Fruit fly (Drosophila melanogaster): ENCODE measurements around the gene tacc.
A peak's percentile ranks its signal among the peaks of the same experiment; 100 is the strongest.

Gene tacc

DNA sequence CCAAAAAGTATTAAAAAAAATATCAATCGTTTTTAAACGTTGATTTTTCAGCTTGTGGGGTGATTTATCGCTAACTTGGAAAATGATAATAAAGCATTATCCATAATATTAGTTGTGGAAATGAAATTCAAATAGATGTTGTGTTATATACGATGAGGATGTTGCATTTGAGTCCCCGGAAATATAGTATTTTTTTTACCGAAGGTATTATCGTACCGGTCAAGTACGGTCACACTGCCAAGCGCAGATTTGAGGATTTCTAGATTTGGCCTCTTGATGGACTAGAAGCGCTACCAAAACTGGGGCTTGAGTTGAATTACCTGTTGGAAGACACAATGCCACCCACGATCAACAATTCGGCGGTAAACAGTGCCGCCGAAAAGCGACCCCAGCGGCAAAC lies 26.5 kb upstream of the tacc start (continued):
- TF ChIP-seq CG34224 (GFP tag; IDR thresholded peaks at IDR 0.05; ENCODE audit: partially characterized antibody), result no peak
- peak; percentile 54 for TF ChIP-seq Hsf (GFP tag; optimal IDR thresholded peaks at IDR 0.05)
- TF ChIP-seq CG17568 (GFP tag; optimal IDR thresholded peaks at IDR 0.05), result no peak
- TF ChIP-seq bbx (GFP tag; IDR thresholded peaks at IDR 0.05; ENCODE audit: partially characterized antibody), result no peak
- no peak for TF ChIP-seq C15 (GFP tag; IDR thresholded peaks at IDR 0.05)
- no peak for TF ChIP-seq toy (GFP tag; IDR thresholded peaks at IDR 0.05)
- TF ChIP-seq Mad (GFP tag; optimal IDR thresholded peaks at IDR 0.05), result no peak
- no peak for TF ChIP-seq Hr39 (optimal IDR thresholded peaks at IDR 0.05)
- no peak for TF ChIP-seq CG3726 (GFP tag; IDR thresholded peaks at IDR 0.05)
- TF ChIP-seq insv (GFP tag; optimal IDR thresholded peaks at IDR 0.05), result peak in 1 of 2 experiments; percentile 12
- TF ChIP-seq sob (GFP tag; IDR thresholded peaks at IDR 0.05), result no peak
- TF ChIP-seq luna (GFP tag; optimal IDR thresholded peaks at IDR 0.05), result no peak
- peak; percentile 43 for TF ChIP-seq CG17328 (GFP tag; IDR thresholded peaks at IDR 0.05)
- TF ChIP-seq MBD-R2 (GFP tag; IDR thresholded peaks at IDR 0.05), result peak; percentile 86
- TF ChIP-seq CG8388 (GFP tag; optimal IDR thresholded peaks at IDR 0.05), result peak; percentile 35
- 0 out of 2 replicates have a peak, but pooled peaks have one; percentile 22 for TF ChIP-seq CG11247 (GFP tag; IDR thresholded peaks at IDR 0.05)
- no peak for TF ChIP-seq CG15011 (GFP tag; optimal IDR thresholded peaks at IDR 0.05)
- 0 out of 2 replicates have a peak, but pooled peaks have one; percentile 5 for TF ChIP-seq H2.0 (GFP tag; IDR thresholded peaks at IDR 0.05)
- TF ChIP-seq zfh1 (GFP tag; IDR thresholded peaks at IDR 0.05), result peak; percentile 58; the same call in 1 of the 3 replicates
- TF ChIP-seq CG17612 (GFP tag; IDR thresholded peaks at IDR 0.05), result no peak
- no peak; the same call in 1 of the 2 replicates for TF ChIP-seq CG31441 (GFP tag; IDR thresholded peaks at IDR 0.05)
- TF ChIP-seq CG5180 (GFP tag; optimal IDR thresholded peaks at IDR 0.05), result no peak
- no peak for TF ChIP-seq Sox100B (GFP tag; optimal IDR thresholded peaks at IDR 0.05)
- TF ChIP-seq CG6272 (GFP tag; IDR thresholded peaks at IDR 0.05), result no peak
- TF ChIP-seq CG2678 (tag; optimal IDR thresholded peaks at IDR 0.05), result no peak
- no peak for TF ChIP-seq CG9727 (GFP tag; optimal IDR thresholded peaks at IDR 0.05)
- peak; percentile 15 for TF ChIP-seq CG18764 (GFP tag; optimal IDR thresholded peaks at IDR 0.05)
- TF ChIP-seq tgo (GFP tag; IDR thresholded peaks at IDR 0.05), result peak; percentile 41; the same call in 1 of the 3 replicates
- peak; percentile 40 for TF ChIP-seq BEAF-32 (GFP tag; optimal IDR thresholded peaks at IDR 0.05)
- no peak for TF ChIP-seq BtbVII (GFP tag; optimal IDR thresholded peaks at IDR 0.05)
- peak; percentile 25 for TF ChIP-seq HHEX (GFP tag; optimal IDR thresholded peaks at IDR 0.05)
- TF ChIP-seq Sry-δ (GFP tag; optimal IDR thresholded peaks at IDR 0.05), result peak; percentile 17
- no peak for TF ChIP-seq dm (GFP tag; optimal IDR thresholded peaks at IDR 0.05)
- no peak for TF ChIP-seq CG2199 (GFP tag; IDR thresholded peaks at IDR 0.05)
- peak; percentile 22; the same call in 1 of the 2 replicates for TF ChIP-seq CG10366 (GFP tag; IDR thresholded peaks at IDR 0.05)
- no peak for TF ChIP-seq zf30C (GFP tag; optimal IDR thresholded peaks at IDR 0.05)
- no peak for TF ChIP-seq da (GFP tag; optimal IDR thresholded peaks at IDR 0.05)
- no peak for TF ChIP-seq bigmax (GFP tag; optimal IDR thresholded peaks at IDR 0.05)
- TF ChIP-seq dan (GFP tag; IDR thresholded peaks at IDR 0.05), result no peak
- peak; percentile 27 for TF ChIP-seq Mes4 (GFP tag; optimal IDR thresholded peaks at IDR 0.05)
- no peak for TF ChIP-seq CG3838 (GFP tag; optimal IDR thresholded peaks at IDR 0.05)
- TF ChIP-seq Scr (GFP tag; IDR thresholded peaks at IDR 0.05; ENCODE audit: partially characterized antibody), result no peak
- TF ChIP-seq pan (optimal IDR thresholded peaks at IDR 0.05), result no peak
- TF ChIP-seq pan (GFP tag; optimal IDR thresholded peaks at IDR 0.05 in 1 of 2, IDR thresholded peaks at IDR 0.05 in 1 of 2), result peak in 1 of 2 experiments; percentile 33
- TF ChIP-seq Kr (GFP tag; optimal IDR thresholded peaks at IDR 0.05), result no peak
- no peak for TF ChIP-seq CG3163 (GFP tag; optimal IDR thresholded peaks at IDR 0.05)
- no peak for TF ChIP-seq CG14965 (GFP tag; optimal IDR thresholded peaks at IDR 0.05; ENCODE audit: borderline replicate concordance)
- TF ChIP-seq hkb (optimal IDR thresholded peaks at IDR 0.05), result no peak
- TF ChIP-seq hkb (GFP tag; IDR thresholded peaks at IDR 0.05), result peak; percentile 54; the same call in 1 of the 2 replicates
- TF ChIP-seq CG8281 (tag; optimal IDR thresholded peaks at IDR 0.05), result no peak
- no peak for TF ChIP-seq CG12104 (GFP tag; optimal IDR thresholded peaks at IDR 0.05)
- TF ChIP-seq CG2202 (tag; optimal IDR thresholded peaks at IDR 0.05), result no peak

All from whole organism, embryonic.